Worm (Caenorhabditis elegans): ENCODE results near the gene nhr-201.

nhr-201 gene

ce11 chrV:440923-441322 is 23.7 kb upstream of the nhr-201 start, which contains the start of gene B0554.7:
Gene B0554.7 (minus strand): TSS chrV:441023.
- peak; percentile 13 for TF ChIP-seq aha-1 (tag)
- TF ChIP-seq nhr-25 (tag; optimal IDR thresholded peaks at IDR 0.05; ENCODE audit: borderline replicate concordance, insufficient read depth) = no peak

DNA sequence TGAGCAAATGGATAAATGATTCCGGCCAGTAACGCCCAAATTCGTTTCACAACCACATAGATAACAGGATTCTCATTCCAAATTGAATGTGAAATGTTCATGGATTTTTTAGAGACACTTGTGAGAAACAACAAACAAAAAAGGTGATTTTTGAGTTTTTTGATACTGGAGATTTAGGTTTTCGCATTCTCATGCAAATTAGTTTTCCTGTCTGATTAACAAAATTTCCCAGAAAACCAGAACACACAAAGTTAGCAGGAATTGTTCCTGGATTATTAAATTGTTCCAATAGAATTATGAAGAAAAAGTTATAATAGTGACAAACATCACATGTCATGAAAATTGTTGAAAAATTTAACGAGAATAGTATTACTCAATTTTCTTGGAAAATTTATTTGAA is 21.4 kb upstream of the nhr-201 start, which contains the start of gene srh-33:
Gene srh-33 (minus strand): TSS at position 101 of the 400 bp plus-strand sequence.
- TF ChIP-seq nhr-11 (tag; optimal IDR thresholded peaks at IDR 0.05) (no peak), ceh-82 (tag; optimal IDR thresholded peaks at IDR 0.05) (no peak), nhr-111 (GFP tag; optimal IDR thresholded peaks at IDR 0.05) (no peak), nhr-48 (tag; optimal IDR thresholded peaks at IDR 0.05) (no peak), ztf-11 (tag; optimal IDR thresholded peaks at IDR 0.05) (no peak), unc-62 (GFP tag; optimal IDR thresholded peaks at IDR 0.05 in 1 of 2) (no peak), unc-62 (tag; optimal IDR thresholded peaks at IDR 0.05) (no peak), ctbp-1 (GFP tag; IDR thresholded peaks at IDR 0.05) (no peak), hlh-30 (tag; optimal IDR thresholded peaks at IDR 0.05; ENCODE audit: insufficient read depth) (no peak)

- TF ChIP-seq hif-1 (tag; optimal IDR thresholded peaks at IDR 0.05) (no peak), duxl-1 (tag; optimal IDR thresholded peaks at IDR 0.05; ENCODE audit: poor library complexity) (no peak), fos-1 (tag; optimal IDR thresholded peaks at IDR 0.05) (no peak), dve-1 (tag; optimal IDR thresholded peaks at IDR 0.05; ENCODE audit: insufficient read depth) (no peak), lin-1 (GFP tag; IDR thresholded peaks at IDR 0.05) (no peak), Y75B8A.6 (GFP tag; IDR thresholded peaks at IDR 0.05) (no peak)
Measured at ce11 chrV:446574-446973, 18.1 kb upstream of the nhr-201 start, which contains the start of gene srh-34. Gene srh-34 (minus strand): TSS chrV:446674.

ce11 chrV:446988-447387 is 17.6 kb upstream of the nhr-201 start:
- no peak for TF ChIP-seq lin-38 (GFP tag; IDR thresholded peaks at IDR 0.05)
- no peak for TF ChIP-seq tag-97 (GFP tag; IDR thresholded peaks at IDR 0.05)
- no peak for TF ChIP-seq D1046.2 (GFP tag; IDR thresholded peaks at IDR 0.05)
- peak in 1 of 2 experiments; percentile 27 for TF ChIP-seq unc-62 (GFP tag; optimal IDR thresholded peaks at IDR 0.05 in 1 of 2)
- TF ChIP-seq unc-62 (tag; optimal IDR thresholded peaks at IDR 0.05) = no peak
- no peak for TF ChIP-seq snpc-1.2 (GFP tag; IDR thresholded peaks at IDR 0.05)
- no peak for TF ChIP-seq hmg-1.1 (GFP tag; IDR thresholded peaks at IDR 0.05)
- TF ChIP-seq set-16 (GFP tag; IDR thresholded peaks at IDR 0.05) = peak; percentile 58
- TF ChIP-seq F44E2.7 (GFP tag; IDR thresholded peaks at IDR 0.05) = 0 out of 2 replicates have a peak, but pooled peaks have one; percentile 9
- TF ChIP-seq daf-12 (tag; optimal IDR thresholded peaks at IDR 0.05) = no peak

DNA sequence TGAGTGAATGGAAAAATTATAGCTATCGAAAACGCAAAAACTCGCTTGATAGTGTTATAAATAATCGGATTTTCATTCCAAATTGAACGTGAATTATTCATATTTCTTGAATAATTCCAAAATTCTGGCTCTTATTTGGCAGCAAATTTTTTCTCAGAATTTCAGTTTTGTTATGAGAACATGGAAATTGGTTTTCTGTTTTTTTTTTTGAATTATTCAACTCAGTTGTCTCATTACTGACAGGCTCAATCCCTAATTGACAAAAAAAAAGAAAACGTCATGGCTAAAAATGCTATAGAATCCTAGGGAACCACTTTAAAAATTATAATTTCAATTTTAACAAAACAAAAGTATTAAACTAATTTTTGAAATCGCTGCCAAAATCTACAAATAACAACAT is 15.5 kb upstream of the nhr-201 start, which contains the start of gene srh-35:
Gene srh-35 (minus strand): TSS at position 101 of the 400 bp plus-strand sequence.
- TF ChIP-seq snpc-4 (tag; optimal IDR thresholded peaks at IDR 0.05) = no peak

DNA sequence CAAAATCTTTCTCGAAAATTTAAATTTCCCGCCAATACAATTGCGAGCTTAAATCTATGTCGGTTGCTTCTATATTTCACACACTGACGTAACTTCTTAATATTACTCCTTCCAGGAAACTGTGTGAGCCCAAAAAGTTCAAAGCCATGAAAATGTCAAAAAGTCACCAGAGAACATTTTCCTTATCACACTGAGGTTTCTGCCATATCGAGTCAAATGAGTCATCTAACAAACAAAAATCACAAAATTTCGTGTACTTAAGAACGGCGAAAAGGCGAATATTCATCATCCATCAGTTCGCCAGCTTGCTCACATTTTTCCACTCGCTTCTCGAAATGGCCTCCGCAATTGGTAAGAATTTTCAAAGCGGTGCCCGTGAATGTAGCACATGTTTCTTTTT is 14.9 kb upstream of the nhr-201 start, which contains the start of gene M02H5.8:
Gene M02H5.8 (plus strand): TSS at position 297 of the 400 bp plus-strand sequence.
- TF ChIP-seq aha-1 (tag) (peak; percentile 94), pqm-1 (tag; optimal IDR thresholded peaks at IDR 0.05) (peak; percentile 48), nhr-6 (tag; optimal IDR thresholded peaks at IDR 0.05) (peak; percentile 11), nhr-28 (tag; optimal IDR thresholded peaks at IDR 0.05) (peak; percentile 69), skn-1 (tag; optimal IDR thresholded peaks at IDR 0.05) (no peak), daf-16 (GFP tag; optimal IDR thresholded peaks at IDR 0.05) (no peak), daf-16 (tag; optimal IDR thresholded peaks at IDR 0.05) (peak; percentile 47), ceh-44 (GFP tag; IDR thresholded peaks at IDR 0.05) (no peak), hlh-11 (tag; optimal IDR thresholded peaks at IDR 0.05) (peak; percentile 45), dmd-6 (GFP tag; IDR thresholded peaks at IDR 0.05) (peak; percentile 76), daf-8 (GFP tag; IDR thresholded peaks at IDR 0.05) (no peak)
